Fruit fly (Drosophila melanogaster): ENCODE measurements around the gene CG43679.
A peak's percentile ranks its signal among the peaks of the same experiment; 100 is the strongest.

CG43679 gene

DNA sequence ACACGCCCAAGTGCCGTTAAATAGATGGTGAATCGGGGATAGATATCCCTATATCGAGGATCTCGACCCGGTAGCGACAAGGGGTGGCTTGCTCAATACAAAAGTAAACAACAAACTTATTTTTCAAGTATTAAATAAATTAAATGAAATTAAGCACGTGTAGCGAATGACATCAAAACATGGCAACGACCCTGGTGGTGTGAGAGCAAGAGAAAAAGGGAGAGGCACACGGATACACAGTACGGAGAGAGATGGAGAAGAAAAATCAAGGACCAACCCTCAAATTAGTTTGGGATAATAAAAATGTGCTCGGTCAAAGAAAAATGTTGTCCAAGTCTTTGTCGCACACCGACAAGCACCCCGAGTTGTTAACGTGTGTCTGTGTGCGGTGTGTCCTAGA is 30.2 kb downstream of the CG43679 start:
- TF ChIP-seq CG9139 (GFP tag; optimal IDR thresholded peaks at IDR 0.05) (no peak), CG11902 (GFP tag; optimal IDR thresholded peaks at IDR 0.05) (no peak), dac (GFP tag; optimal IDR thresholded peaks at IDR 0.05) (no peak), CG11762 (GFP tag; optimal IDR thresholded peaks at IDR 0.05; ENCODE audit: insufficient read depth) (no peak), vri (GFP tag; optimal IDR thresholded peaks at IDR 0.05) (no peak), cyc (GFP tag; optimal IDR thresholded peaks at IDR 0.05) (no peak)

DNA sequence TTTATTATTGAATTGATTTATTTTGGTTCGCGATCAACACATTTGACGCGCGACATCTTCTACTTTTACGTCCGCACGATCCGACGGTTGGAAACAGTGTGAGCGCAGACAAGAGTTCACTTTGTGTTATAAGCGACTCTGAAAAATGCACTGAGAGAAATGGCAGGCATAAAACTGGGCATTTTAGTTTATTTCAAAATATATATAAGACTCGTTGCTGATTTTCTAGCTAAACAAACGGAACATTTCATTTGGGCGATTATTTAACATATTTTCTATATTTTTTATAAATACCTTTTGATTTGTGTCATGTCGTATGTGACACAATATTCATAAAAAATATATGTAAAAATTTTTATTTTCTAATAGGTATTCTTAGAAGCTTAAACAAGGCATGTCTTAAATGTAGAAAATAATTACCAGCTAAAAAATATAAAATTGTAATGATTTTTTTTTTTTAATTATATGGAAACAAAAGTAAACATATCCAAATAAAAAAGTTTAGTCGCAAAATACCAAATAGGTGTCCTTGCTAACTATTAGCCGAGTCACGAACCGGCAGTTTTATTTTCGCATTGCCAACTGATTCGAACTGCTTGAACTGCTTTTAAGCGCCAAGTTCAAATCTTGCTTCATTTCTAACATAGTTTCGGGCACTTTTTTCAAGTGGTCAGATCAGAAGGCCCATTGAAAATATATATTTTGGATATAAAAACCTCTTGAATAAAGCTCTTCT is 37.1 kb downstream of the CG43679 start, which contains the start of gene Reck:
TSS of gene Reck (minus strand) at position 106 of the 736 bp plus-strand sequence.
- TF ChIP-seq CG16779 (tag; optimal IDR thresholded peaks at IDR 0.05) (peak; percentile 85), CG6808 (GFP tag; optimal IDR thresholded peaks at IDR 0.05) (peak; percentile 82), CG11902 (GFP tag; optimal IDR thresholded peaks at IDR 0.05) (peak; percentile 41), achi (GFP tag; optimal IDR thresholded peaks at IDR 0.05) (peak; percentile 91), salr (GFP tag; optimal IDR thresholded peaks at IDR 0.05) (peak; percentile 67 to 82), CG6792 (GFP tag; optimal IDR thresholded peaks at IDR 0.05) (peak; percentile 74), CG8632 (GFP tag; optimal IDR thresholded peaks at IDR 0.05) (peak; percentile 83), CG10631 (GFP tag; optimal IDR thresholded peaks at IDR 0.05) (peak; percentile 88), acj6 (GFP tag; optimal IDR thresholded peaks at IDR 0.05) (peak; percentile 91), CG11294 (GFP tag; IDR thresholded peaks at IDR 0.05) (peak; percentile 74), esn (GFP tag; optimal IDR thresholded peaks at IDR 0.05) (peak; percentile 87), CG3919 (GFP tag; optimal IDR thresholded peaks at IDR 0.05) (peak; percentile 93), Hr39 (GFP tag; optimal IDR thresholded peaks at IDR 0.05) (peak; percentile 57), CG11762 (GFP tag; optimal IDR thresholded peaks at IDR 0.05; ENCODE audit: insufficient read depth) (peak; percentile 84), Smox (GFP tag; optimal IDR thresholded peaks at IDR 0.05) (peak; percentile 79), Hr38 (GFP tag; optimal IDR thresholded peaks at IDR 0.05) (no peak), fkh (GFP tag; optimal IDR thresholded peaks at IDR 0.05) (peak; percentile 3), CG4318 (GFP tag; optimal IDR thresholded peaks at IDR 0.05) (peak; percentile 77), cyc (GFP tag; optimal IDR thresholded peaks at IDR 0.05) (peak; percentile 68), fd59A (GFP tag; optimal IDR thresholded peaks at IDR 0.05) (peak; percentile 62), CG6854 (GFP tag; optimal IDR thresholded peaks at IDR 0.05) (no peak), CG9139 (GFP tag; optimal IDR thresholded peaks at IDR 0.05) (peak; percentile 78), net (GFP tag; optimal IDR thresholded peaks at IDR 0.05) (peak; percentile 93), CG6276 (GFP tag; optimal IDR thresholded peaks at IDR 0.05) (peak; percentile 92), fd85E (GFP tag; optimal IDR thresholded peaks at IDR 0.05) (peak; percentile 58), CG8319 (GFP tag; optimal IDR thresholded peaks at IDR 0.05) (peak; percentile 62), Sox14 (GFP tag; optimal IDR thresholded peaks at IDR 0.05) (peak; percentile 79), Eip75B (GFP tag; optimal IDR thresholded peaks at IDR 0.05) (peak; percentile 85), topi (GFP tag; optimal IDR thresholded peaks at IDR 0.05) (peak; percentile 85), Eip78C (GFP tag) (peak; percentile 98), svp (GFP tag) (peak; percentile 92), ss (GFP tag; optimal IDR thresholded peaks at IDR 0.05) (peak; percentile 82 to 83), Lpt (GFP tag; optimal IDR thresholded peaks at IDR 0.05) (peak; percentile 89), spab (GFP tag; optimal IDR thresholded peaks at IDR 0.05) (peak; percentile 80), pdm3 (GFP tag; optimal IDR thresholded peaks at IDR 0.05) (peak; percentile 85), vri (GFP tag; optimal IDR thresholded peaks at IDR 0.05) (peak; percentile 76), CG10669 (GFP tag; optimal IDR thresholded peaks at IDR 0.05) (peak; percentile 87), CG7368 (GFP tag; optimal IDR thresholded peaks at IDR 0.05) (peak; percentile 85), Met (GFP tag; optimal IDR thresholded peaks at IDR 0.05) (peak; percentile 85), Sox15 (GFP tag; optimal IDR thresholded peaks at IDR 0.05) (peak; percentile 49), dac (GFP tag; optimal IDR thresholded peaks at IDR 0.05) (peak; percentile 70), Eip93F (GFP tag; optimal IDR thresholded peaks at IDR 0.05) (peak; percentile 61), CG3032 (tag; optimal IDR thresholded peaks at IDR 0.05) (peak; percentile 83), lz (GFP tag; optimal IDR thresholded peaks at IDR 0.05) (peak; percentile 55), CG34406 (GFP tag; optimal IDR thresholded peaks at IDR 0.05) (peak; percentile 83), CG32006 (GFP tag; optimal IDR thresholded peaks at IDR 0.05) (peak; percentile 85), CG15336 (GFP tag; IDR thresholded peaks at IDR 0.05) (peak; percentile 96)

Data from whole organism, prepupa.